Worm (Caenorhabditis elegans) whole organism, young adult: Measurements from ENCODE around the gene T07F8.4.

ENCODE experiments used
- aptf-2 ChIP-seq: fragments of 200-800 bp; sonication (Bioruptor generic); conservative IDR thresholded peaks from 2 replicates; pipeline ENCODE4 v1.3.6; 2022; ENCODE audit warnings: missing genetic modification reagents, missing genetic modification characterization, missing compliant biosample characterization
- ekl-4 ChIP-seq: fragments of 200-800 bp; sonication (Bioruptor generic); IDR thresholded peaks from 2 replicates; pipeline ENCODE4 v1.3.6; 2022; ENCODE audit warnings: missing genetic modification reagents, missing genetic modification characterization, missing compliant biosample characterization
- nfya-1 ChIP-seq: sonication (generic microtip); optimal IDR thresholded peaks from 2 replicates; lab custom pipeline; 2017; ENCODE audit warnings: antibody characterized with exemption, missing compliant biosample characterization, missing genetic modification characterization, borderline replicate concordance; ENCODE audit not compliant: insufficient read depth
- nfya-2 ChIP-seq: fragments of 200-800 bp; sonication (Bioruptor generic); IDR thresholded peaks from 2 replicates; pipeline ENCODE4 v1.3.6; 2022; ENCODE audit warnings: missing genetic modification reagents, missing genetic modification characterization, missing compliant biosample characterization

DNA sequence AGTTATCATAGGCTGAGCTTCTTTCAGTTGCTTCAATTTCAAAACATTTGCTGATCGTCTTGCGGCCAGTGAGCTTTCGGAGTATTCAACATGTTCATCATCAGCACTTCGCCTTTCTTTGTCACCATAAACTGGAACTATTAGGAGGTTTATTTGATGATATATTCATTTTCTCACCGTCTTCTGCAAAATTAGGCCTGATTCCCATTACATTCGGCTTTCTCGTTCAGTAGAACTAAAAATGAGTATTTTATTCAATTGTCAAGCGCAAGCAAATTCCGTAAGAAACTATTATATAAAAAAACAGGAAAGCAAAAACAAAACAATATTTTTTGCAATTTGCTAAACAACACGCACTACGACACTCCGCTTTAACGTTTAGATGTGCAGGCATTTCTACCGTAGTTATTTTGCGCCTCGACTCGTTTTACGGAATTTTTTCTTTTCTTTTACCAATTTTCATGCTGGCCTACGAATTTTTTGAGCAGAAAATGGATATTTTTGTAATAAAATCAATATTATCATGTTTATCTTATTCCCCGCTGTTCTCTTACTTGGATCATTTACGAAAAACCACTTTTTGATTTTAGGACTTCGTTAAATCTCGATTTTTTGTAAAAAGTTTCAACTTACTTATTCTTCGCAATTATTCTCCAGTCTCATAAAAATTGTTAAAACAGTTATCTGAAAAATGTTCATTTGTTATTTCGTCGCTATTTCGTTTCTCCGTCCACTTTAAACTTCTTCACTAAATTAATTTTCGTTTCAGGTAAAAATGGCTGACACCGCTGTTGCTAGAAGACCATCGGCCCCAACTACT lies 26.8 kb downstream of the T07F8.4 start, which contains the start of the genes farl-11 and rpl-33:
- TF ChIP-seq ekl-4 (GFP tag; lab: Robert Waterston, UW), result no peak
- TF ChIP-seq nfya-2 (GFP tag; lab: Robert Waterston, UW), result no peak
- 0 out of 2 replicates have a peak, but pooled peaks have one; percentile 33 for TF ChIP-seq aptf-2 (GFP tag; lab: Robert Waterston, UW)
- TF ChIP-seq nfya-1 (tag; lab: Kevin White, UChicago), result no peak
